Worm (Caenorhabditis elegans): ENCODE measurements around the gene hpo-26.
A peak's percentile ranks its signal among the peaks of the same experiment; 100 is the strongest.

The hpo-26 gene

ce11 chrV:6551707-6552390 is 19.0 kb upstream of the hpo-26 start, which contains the start of gene twk-10:
Gene twk-10 (plus strand): TSS chrV:6552340.
- TF ChIP-seq elt-2 (tag; optimal IDR thresholded peaks at IDR 0.05) (peak; percentile 32), hmg-11 (tag; optimal IDR thresholded peaks at IDR 0.05) (no peak), unc-39 (tag; optimal IDR thresholded peaks at IDR 0.05) (no peak), nhr-11 (tag; optimal IDR thresholded peaks at IDR 0.05) (no peak), pha-4 (tag; optimal IDR thresholded peaks at IDR 0.05) (peak; percentile 60), skn-1 (tag; optimal IDR thresholded peaks at IDR 0.05) (no peak), ceh-82 (tag; optimal IDR thresholded peaks at IDR 0.05) (no peak), lsy-12 (tag; optimal IDR thresholded peaks at IDR 0.05) (no peak), nhr-43 (tag; optimal IDR thresholded peaks at IDR 0.05; ENCODE audit: poor library complexity, severe bottlenecking) (peak; percentile 47), ceh-9 (tag; optimal IDR thresholded peaks at IDR 0.05) (no peak), nhr-76 (tag; optimal IDR thresholded peaks at IDR 0.05) (no peak), egl-27 (tag; optimal IDR thresholded peaks at IDR 0.05) (peak; percentile 9), R02D3.7 (tag; optimal IDR thresholded peaks at IDR 0.05) (no peak), pqm-1 (tag; optimal IDR thresholded peaks at IDR 0.05) (peak; percentile 5), ceh-28 (tag; optimal IDR thresholded peaks at IDR 0.05) (no peak), zag-1 (tag; optimal IDR thresholded peaks at IDR 0.05) (no peak), nhr-23 (tag; optimal IDR thresholded peaks at IDR 0.05) (peak; percentile 12), unc-62 (GFP tag; optimal IDR thresholded peaks at IDR 0.05) (no peak), nhr-77 (tag; optimal IDR thresholded peaks at IDR 0.05) (no peak)

ce11 chrV:6549871-6550270 is 17.0 kb upstream of the hpo-26 start, which contains the start of gene lipl-4:
Gene lipl-4 (plus strand): TSS chrV:6550171.
- TF ChIP-seq pha-4 (tag; optimal IDR thresholded peaks at IDR 0.05) (peak; percentile 5), pqm-1 (tag; optimal IDR thresholded peaks at IDR 0.05) (peak; percentile 18), unc-39 (tag; optimal IDR thresholded peaks at IDR 0.05) (no peak), skn-1 (tag; optimal IDR thresholded peaks at IDR 0.05) (no peak)

DNA sequence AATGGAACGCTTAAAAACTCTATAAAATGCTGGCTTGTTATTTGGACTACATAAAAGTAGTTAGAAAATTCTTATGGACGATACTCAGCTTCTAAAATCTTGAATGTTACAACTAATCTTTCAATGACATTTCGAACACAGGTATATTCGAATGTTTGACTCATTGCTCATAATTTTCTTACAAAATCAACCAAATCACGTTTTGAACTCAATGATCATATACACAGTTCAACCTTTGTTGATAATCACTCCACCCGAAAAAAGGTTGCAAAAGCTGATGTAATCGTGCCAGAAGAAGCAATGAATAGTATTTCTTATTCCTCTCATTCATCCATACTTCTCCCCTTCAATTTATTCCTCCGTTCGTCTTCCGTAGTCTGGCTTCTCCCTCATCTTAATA is 16.3 kb upstream of the hpo-26 start, which contains the start of gene K04A8.20:
Gene K04A8.20, plus strand, starts transcription at position 301 of the 400 bp plus-strand sequence.
- TF ChIP-seq egl-5 (tag; optimal IDR thresholded peaks at IDR 0.05): no peak
- no peak for TF ChIP-seq ztf-11 (tag; optimal IDR thresholded peaks at IDR 0.05)
- no peak for TF ChIP-seq lin-39 (tag; optimal IDR thresholded peaks at IDR 0.05)
- TF ChIP-seq ZK546.5 (tag; optimal IDR thresholded peaks at IDR 0.05): no peak
- no peak for TF ChIP-seq fkh-2 (tag; optimal IDR thresholded peaks at IDR 0.05)
- no peak for TF ChIP-seq tbx-2 (tag; optimal IDR thresholded peaks at IDR 0.05)
- no peak for TF ChIP-seq zag-1 (tag; optimal IDR thresholded peaks at IDR 0.05)
- no peak for TF ChIP-seq fkh-10 (GFP tag; optimal IDR thresholded peaks at IDR 0.05)

DNA sequence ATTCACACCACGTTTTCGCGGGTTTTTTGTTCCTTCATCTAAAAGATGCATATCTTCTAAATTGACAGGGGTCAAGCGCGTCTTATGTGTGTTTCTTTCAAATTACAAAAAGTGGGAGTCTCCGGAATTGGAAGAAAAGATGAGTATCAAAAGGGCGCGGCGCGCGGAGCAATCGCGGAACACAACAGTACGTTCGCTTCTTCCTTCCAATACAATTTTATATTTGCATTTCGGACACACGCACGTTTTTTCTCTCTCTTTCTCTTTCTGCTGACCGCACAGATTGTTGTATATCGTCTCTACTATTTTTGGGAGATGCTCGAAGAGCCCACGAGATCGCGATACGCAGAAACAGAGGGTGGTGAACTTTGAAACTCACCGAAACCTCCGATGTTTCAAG is 15.4 kb upstream of the hpo-26 start:
- no peak for TF ChIP-seq hmg-11 (tag; optimal IDR thresholded peaks at IDR 0.05)
- TF ChIP-seq eor-1 (tag; optimal IDR thresholded peaks at IDR 0.05): no peak
- no peak for TF ChIP-seq sea-2 (GFP tag; optimal IDR thresholded peaks at IDR 0.05)
- TF ChIP-seq ceh-9 (tag; optimal IDR thresholded peaks at IDR 0.05): no peak
- no peak for TF ChIP-seq nfya-1 (tag; optimal IDR thresholded peaks at IDR 0.05; ENCODE audit: insufficient read depth)
- no peak for TF ChIP-seq lin-15B (tag; optimal IDR thresholded peaks at IDR 0.05)
- no peak for TF ChIP-seq fkh-2 (tag; optimal IDR thresholded peaks at IDR 0.05)
- no peak for TF ChIP-seq zag-1 (tag; optimal IDR thresholded peaks at IDR 0.05)
- no peak for TF ChIP-seq nhr-25 (tag; optimal IDR thresholded peaks at IDR 0.05)
- no peak for TF ChIP-seq daf-12 (tag; optimal IDR thresholded peaks at IDR 0.05)
- TF ChIP-seq lsy-12 (tag; optimal IDR thresholded peaks at IDR 0.05): no peak
- TF ChIP-seq skn-1 (tag; optimal IDR thresholded peaks at IDR 0.05): no peak
- TF ChIP-seq pqm-1 (tag; optimal IDR thresholded peaks at IDR 0.05): no peak
- TF ChIP-seq nhr-23 (tag; optimal IDR thresholded peaks at IDR 0.05): no peak
- TF ChIP-seq nhr-77 (tag; optimal IDR thresholded peaks at IDR 0.05): no peak
- TF ChIP-seq nhr-67 (tag; optimal IDR thresholded peaks at IDR 0.05): no peak
- no peak for TF ChIP-seq unc-39 (tag; optimal IDR thresholded peaks at IDR 0.05)
- TF ChIP-seq fkh-10 (GFP tag; optimal IDR thresholded peaks at IDR 0.05): no peak
- no peak for TF ChIP-seq egl-5 (tag; optimal IDR thresholded peaks at IDR 0.05)
